Worm (Caenorhabditis elegans) whole organism, L1 larva: Measurements from ENCODE around the gene C07D10.5.

Experiments used
- C34B4.2 ChIP-seq: sonication (generic microtip); optimal IDR thresholded peaks from 2 replicates; lab custom pipeline; 2017; ENCODE audit warnings: mild to moderate bottlenecking, missing genetic modification characterization, missing compliant biosample characterization
- aha-1 ChIP-seq: fragments of 150-350 bp; optimal IDR thresholded peaks from 2 replicates; lab custom pipeline; 2014; ENCODE audit warnings: missing biosample characterization, missing genetic modification characterization
- ceh-63 ChIP-seq: fragments of 200-800 bp; sonication (Bioruptor generic); optimal IDR thresholded peaks from 2 replicates; lab custom pipeline; 2018; ENCODE audit warnings: mild to moderate bottlenecking, missing genetic modification characterization, missing compliant biosample characterization
- ceh-82 ChIP-seq, 3 experiments: fragments of 150-350 bp in 1 of 3; sonication (generic microtip) in 2 of 3; optimal IDR thresholded peaks; 2 replicates each; lab custom pipeline; 2014 to 2017; ENCODE audit warnings: missing biosample characterization in 3 of 3, missing genetic modification characterization in 3 of 3
- ces-1 ChIP-seq: fragments of 150-350 bp; optimal IDR thresholded peaks from 2 replicates; lab custom pipeline; 2014; ENCODE audit warnings: missing biosample characterization, missing genetic modification reagents, missing genetic modification characterization
- dpl-1 ChIP-seq, 3 experiments: fragments of 150-350 bp in 2 of 3; sonication (generic microtip) in 1 of 3; optimal IDR thresholded peaks; 2 replicates each; lab custom pipeline; 2014 to 2017; ENCODE audit warnings: missing biosample characterization in 3 of 3, missing genetic modification characterization in 3 of 3, missing genetic modification reagents in 3 of 3
- efl-1 ChIP-seq, 4 experiments: fragments of 150-350 bp; optimal IDR thresholded peaks in 3 of 4; peaks in 1 of 4; 1 replicate in 1 of 4; 2 replicates in 3 of 4; lab custom pipeline; 2014; ENCODE audit warnings: missing biosample characterization in 2 of 4, missing genetic modification characterization in 2 of 4, missing genetic modification reagents in 2 of 4
- egl-13 ChIP-seq: sonication (generic microtip); optimal IDR thresholded peaks from 2 replicates; lab custom pipeline; 2016; ENCODE audit warnings: missing genotype, missing genetic modification reagents, missing genetic modification characterization, missing compliant biosample characterization
- elt-2 ChIP-seq: sonication (generic microtip); optimal IDR thresholded peaks from 2 replicates; lab custom pipeline; 2016; ENCODE audit warnings: missing genetic modification characterization, mild to moderate bottlenecking, inconsistent platforms, missing compliant biosample characterization, missing genetic modification reagents
- ets-5 ChIP-seq: fragments of 200-800 bp; sonication (Bioruptor generic); IDR thresholded peaks from 2 replicates; pipeline ENCODE4 v1.3.6; 2022; ENCODE audit warnings: missing genetic modification characterization, missing compliant biosample characterization
- fkh-10 ChIP-seq: sonication (generic microtip); optimal IDR thresholded peaks from 2 replicates; lab custom pipeline; 2017; ENCODE audit warnings: missing biosample characterization, missing genetic modification reagents, missing genetic modification characterization
- fkh-4 ChIP-seq: sonication (generic microtip); optimal IDR thresholded peaks from 2 replicates; lab custom pipeline; 2016; ENCODE audit warnings: missing compliant biosample characterization, missing genetic modification characterization, borderline replicate concordance
- hlh-4 ChIP-seq: sonication (generic microtip); optimal IDR thresholded peaks from 2 replicates; lab custom pipeline; 2016; ENCODE audit warnings: mild to moderate bottlenecking, missing genetic modification characterization, missing compliant biosample characterization
- irx-1 ChIP-seq: sonication (generic microtip); optimal IDR thresholded peaks from 2 replicates; lab custom pipeline; 2016; ENCODE audit warnings: missing genetic modification characterization, missing compliant biosample characterization
- isw-1 ChIP-seq: fragments of 200-800 bp; sonication (Bioruptor generic); IDR thresholded peaks from 2 replicates; pipeline ENCODE4 v1.3.6; 2022; ENCODE audit warnings: missing genetic modification characterization, missing compliant biosample characterization
- jun-1 ChIP-seq: fragments of 150-350 bp; optimal IDR thresholded peaks from 2 replicates; lab custom pipeline; 2014; ENCODE audit warnings: missing biosample characterization, missing genetic modification reagents, missing genetic modification characterization
- lin-14 ChIP-seq: fragments of 200-800 bp; sonication (Bioruptor generic); optimal IDR thresholded peaks from 2 replicates; lab custom pipeline; 2018; ENCODE audit warnings: mild to moderate bottlenecking, missing genetic modification characterization, moderate library complexity, missing compliant biosample characterization
- lin-15B ChIP-seq: fragments of 150-350 bp; sonication (generic microtip); optimal IDR thresholded peaks from 3 replicates; lab custom pipeline; 2014; ENCODE audit warnings: missing biosample characterization, missing genetic modification characterization
- lir-3 ChIP-seq: sonication (generic microtip); optimal IDR thresholded peaks from 2 replicates; lab custom pipeline; 2016; ENCODE audit warnings: mild to moderate bottlenecking, missing genetic modification characterization, moderate library complexity, missing compliant biosample characterization; ENCODE audit not compliant: poor library complexity
- lsy-2 ChIP-seq, 2 experiments: fragments of 150-350 bp; optimal IDR thresholded peaks; 2 replicates each; lab custom pipeline; 2014; ENCODE audit warnings: missing biosample characterization in 2 of 2, missing genetic modification characterization in 2 of 2
- mdl-1 ChIP-seq, 2 experiments: fragments of 150-350 bp; optimal IDR thresholded peaks; 2 replicates each; lab custom pipeline; 2014 to 2017; ENCODE audit warnings: missing biosample characterization in 2 of 2, missing genetic modification characterization in 2 of 2, inconsistent platforms in 1 of 2
- mef-2 ChIP-seq: fragments of 150-350 bp; optimal IDR thresholded peaks from 2 replicates; lab custom pipeline; 2014; ENCODE audit warnings: missing biosample characterization, missing genetic modification characterization
- mep-1 ChIP-seq: fragments of 150-350 bp; optimal IDR thresholded peaks from 2 replicates; lab custom pipeline; 2014; ENCODE audit warnings: missing biosample characterization, missing genetic modification characterization
- nhr-11 ChIP-seq: fragments of 150-350 bp; optimal IDR thresholded peaks from 2 replicates; lab custom pipeline; 2014; ENCODE audit warnings: missing biosample characterization, missing genetic modification characterization
- nhr-20 ChIP-seq: sonication (generic microtip); optimal IDR thresholded peaks from 2 replicates; lab custom pipeline; 2016; ENCODE audit warnings: mild to moderate bottlenecking, missing genetic modification characterization, missing compliant biosample characterization
- nhr-71 ChIP-seq: sonication (generic microtip); optimal IDR thresholded peaks from 2 replicates; lab custom pipeline; 2016; ENCODE audit warnings: mild to moderate bottlenecking, missing genetic modification characterization, moderate library complexity, missing compliant biosample characterization
- nhr-76 ChIP-seq: sonication (generic microtip); optimal IDR thresholded peaks from 2 replicates; lab custom pipeline; 2017; ENCODE audit warnings: missing biosample characterization, missing genetic modification characterization
- nhr-77 ChIP-seq: fragments of 150-350 bp; optimal IDR thresholded peaks from 2 replicates; lab custom pipeline; 2014; ENCODE audit warnings: missing biosample characterization, missing genetic modification characterization
- nhr-84 ChIP-seq: sonication (generic microtip); optimal IDR thresholded peaks from 2 replicates; lab custom pipeline; 2017; ENCODE audit warnings: missing biosample characterization, missing genetic modification characterization
- nhr-85 ChIP-seq: sonication (generic microtip); peaks from one replicate; lab custom pipeline; 2016; ENCODE audit warnings: missing genetic modification characterization, inconsistent platforms, missing compliant biosample characterization
- nhr-90 ChIP-seq: sonication (generic microtip); optimal IDR thresholded peaks from 2 replicates; lab custom pipeline; 2016; ENCODE audit warnings: mild to moderate bottlenecking, missing genetic modification characterization, missing compliant biosample characterization; ENCODE audit not compliant: poor library complexity
- rnt-1 ChIP-seq: sonication (generic microtip); optimal IDR thresholded peaks from 2 replicates; lab custom pipeline; 2016; ENCODE audit warnings: mild to moderate bottlenecking, missing genetic modification characterization, moderate library complexity, missing compliant biosample characterization
- skn-1 ChIP-seq: fragments of 150-350 bp; optimal IDR thresholded peaks from 2 replicates; lab custom pipeline; 2014; ENCODE audit warnings: missing biosample characterization, missing genetic modification characterization
- snpc-4 ChIP-seq: fragments of 150-350 bp; optimal IDR thresholded peaks from 2 replicates; lab custom pipeline; 2014; ENCODE audit warnings: missing biosample characterization, missing genetic modification characterization
- snu-23 ChIP-seq: sonication (generic microtip); optimal IDR thresholded peaks from 2 replicates; lab custom pipeline; 2016; ENCODE audit warnings: missing genetic modification characterization, missing compliant biosample characterization
- swsn-7 ChIP-seq: sonication (generic microtip); optimal IDR thresholded peaks from 2 replicates; lab custom pipeline; 2016; ENCODE audit warnings: missing genetic modification characterization, missing compliant biosample characterization
- tbx-2 ChIP-seq: sonication (generic microtip); optimal IDR thresholded peaks from 2 replicates; lab custom pipeline; 2016; ENCODE audit warnings: missing genetic modification characterization, missing compliant biosample characterization
- unc-30 ChIP-seq: sonication (generic microtip); optimal IDR thresholded peaks from 2 replicates; lab custom pipeline; 2017; ENCODE audit warnings: missing biosample characterization, missing genetic modification characterization
- unc-86 ChIP-seq: sonication (generic microtip); optimal IDR thresholded peaks from 2 replicates; lab custom pipeline; 2016; ENCODE audit warnings: missing genetic modification characterization, missing compliant biosample characterization
- vab-15 ChIP-seq: sonication (generic microtip); optimal IDR thresholded peaks from 2 replicates; lab custom pipeline; 2017; ENCODE audit warnings: missing genotype, mild to moderate bottlenecking, missing genetic modification characterization, missing compliant biosample characterization
- xbp-1 ChIP-seq: sonication (generic microtip); optimal IDR thresholded peaks from 2 replicates; lab custom pipeline; 2016; ENCODE audit warnings: missing genetic modification characterization, missing compliant biosample characterization
- zag-1 ChIP-seq: fragments of 150-350 bp; optimal IDR thresholded peaks from 2 replicates; lab custom pipeline; 2014; ENCODE audit warnings: missing biosample characterization, missing genetic modification characterization
- zip-4 ChIP-seq: fragments of 200-800 bp; sonication (Bioruptor generic); optimal IDR thresholded peaks from 2 replicates; lab custom pipeline; 2018; ENCODE audit warnings: mild to moderate bottlenecking, missing genetic modification characterization, moderate library complexity, missing compliant biosample characterization

C07D10.5 gene

ce11 chrII:7379021-7379420, 2.3 kb upstream of the C07D10.5 start, which contains the start of gene C07D10.6:
TSS of gene C07D10.6 (plus strand) at chrII:7379321.
- TF ChIP-seq nhr-76 (tag; lab: Kevin White, UChicago) = no peak

- TF ChIP-seq ets-5 (GFP tag; lab: Robert Waterston, UW) = no peak
- TF ChIP-seq egl-13 (tag; lab: Kevin White, UChicago) = no peak
These were observed 586 bp downstream of the C07D10.5 start for ce11 chrII:7381947-7382346.

ce11 chrII:7385442-7385841, 4.1 kb downstream of the C07D10.5 start, which contains the start of gene sre-3:
TSS of gene sre-3 (plus strand) at chrII:7385742.
- TF ChIP-seq ceh-63 (GFP tag; lab: Kevin White, UChicago) (no peak), unc-30 (tag; lab: Kevin White, UChicago) (no peak), lir-3 (tag; lab: Kevin White, UChicago) (no peak), lsy-2 (tag; optimal IDR thresholded peaks at IDR 0.05; lab: Kevin White, UChicago) (no peak), irx-1 (tag; lab: Kevin White, UChicago) (no peak), fkh-10 (no peak), rnt-1 (tag; lab: Kevin White, UChicago) (no peak), swsn-7 (no peak), ces-1 (no peak), nhr-11 (tag; lab: Kevin White, UChicago) (no peak), nhr-84 (tag; lab: Kevin White, UChicago) (no peak)
- TF ChIP-seq, all 84 proteins: peak for 0

- no peak for TF ChIP-seq nhr-76 (tag; lab: Kevin White, UChicago)
- TF ChIP-seq tbx-2 (tag; lab: Kevin White, UChicago) = no peak
- TF ChIP-seq lin-14 = peak; percentile 5
- TF ChIP-seq mep-1 = no peak
- peak; percentile 37 for TF ChIP-seq nhr-85 (tag; lab: Kevin White, UChicago)
- no peak for TF ChIP-seq aha-1
These were observed 9.0 kb downstream of the C07D10.5 start for ce11 chrII:7390335-7390734.

- TF ChIP-seq ceh-82 (tag; optimal IDR thresholded peaks at IDR 0.05; lab: Kevin White, UChicago) (peak; percentile 50 to 76 (median 71)), elt-2 (tag; lab: Kevin White, UChicago) (no peak), lin-14 (peak; percentile 87), unc-86 (tag; lab: Kevin White, UChicago) (no peak), hlh-4 (tag; lab: Kevin White, UChicago) (no peak), jun-1 (tag; lab: Kevin White, UChicago) (no peak), nhr-20 (tag; lab: Kevin White, UChicago) (peak; percentile 66), efl-1 (optimal IDR thresholded peaks at IDR 0.05; lab: Kevin White, UChicago) (peak; percentile 42 to 62), efl-1 (GFP tag; optimal IDR thresholded peaks at IDR 0.05 in 1 of 2; lab: Kevin White, UChicago) (peak; percentile 12 to 93), tbx-2 (tag; lab: Kevin White, UChicago) (peak; percentile 37), nhr-77 (tag; lab: Kevin White, UChicago) (no peak), lin-15B (no peak), ces-1 (no peak), fkh-4 (tag; lab: Kevin White, UChicago) (no peak), nhr-90 (tag; lab: Kevin White, UChicago) (peak; percentile 33), xbp-1 (tag; lab: Kevin White, UChicago) (peak; percentile 53), skn-1 (tag; lab: Kevin White, UChicago) (peak; percentile 76), nhr-71 (peak; percentile 77), lsy-2 (tag; optimal IDR thresholded peaks at IDR 0.05; lab: Kevin White, UChicago) (peak; percentile 6 to 69), isw-1 (peak; percentile 24; the same call in 1 of the 2 replicates), mep-1 (no peak), irx-1 (tag; lab: Kevin White, UChicago) (no peak), zag-1 (no peak), C34B4.2 (tag; lab: Kevin White, UChicago) (no peak), snu-23 (peak; percentile 67), zip-4 (GFP tag; lab: Kevin White, UChicago) (peak; percentile 75), vab-15 (tag; lab: Kevin White, UChicago) (no peak), mdl-1 (tag; optimal IDR thresholded peaks at IDR 0.05; lab: Kevin White, UChicago) (peak in 1 of 2 experiments; percentile 42), dpl-1 (GFP tag; optimal IDR thresholded peaks at IDR 0.05; lab: Kevin White, UChicago) (peak in 2 of 3 experiments; percentile 1 to 3), snpc-4 (tag; lab: Kevin White, UChicago) (no peak), mef-2 (tag; lab: Kevin White, UChicago) (no peak)
These were observed 10.8 kb downstream of the C07D10.5 start for ce11 chrII:7392052-7392694.
